Worm (Caenorhabditis elegans): ENCODE data around the gene B0353.1.

DNA sequence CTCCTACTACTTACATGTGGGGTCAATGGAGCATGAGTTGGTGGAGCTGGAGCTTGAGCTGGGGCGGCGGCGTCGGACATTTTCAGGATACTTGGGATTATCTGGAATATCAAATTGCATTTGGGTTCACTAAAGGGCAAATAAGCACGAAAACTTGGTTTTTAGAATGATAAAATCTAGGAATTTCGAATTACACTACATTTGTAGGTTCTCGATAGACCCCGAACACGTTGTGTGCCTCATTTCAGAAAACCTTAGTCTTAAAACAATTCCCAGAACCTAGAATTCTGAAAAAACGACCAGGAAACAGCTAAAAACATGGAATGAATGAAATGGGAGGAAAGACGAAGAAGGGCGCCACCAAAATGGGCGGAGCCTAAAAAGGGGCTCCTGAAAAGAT is 58.7 kb downstream of the B0353.1 start, which contains the start of gene T19C3.3:
- TF ChIP-seq cog-1 (tag; optimal IDR thresholded peaks at IDR 0.05) (no peak), T22C8.4 (GFP tag; IDR thresholded peaks at IDR 0.05) (no peak), ztf-29 (GFP tag; IDR thresholded peaks at IDR 0.05) (no peak), tab-1 (GFP tag; IDR thresholded peaks at IDR 0.05) (no peak)
